Fruit fly (Drosophila melanogaster): ENCODE measurements around the gene otu.
A peak's percentile ranks its signal among the peaks of the same experiment; 100 is the strongest.

Gene otu

DNA sequence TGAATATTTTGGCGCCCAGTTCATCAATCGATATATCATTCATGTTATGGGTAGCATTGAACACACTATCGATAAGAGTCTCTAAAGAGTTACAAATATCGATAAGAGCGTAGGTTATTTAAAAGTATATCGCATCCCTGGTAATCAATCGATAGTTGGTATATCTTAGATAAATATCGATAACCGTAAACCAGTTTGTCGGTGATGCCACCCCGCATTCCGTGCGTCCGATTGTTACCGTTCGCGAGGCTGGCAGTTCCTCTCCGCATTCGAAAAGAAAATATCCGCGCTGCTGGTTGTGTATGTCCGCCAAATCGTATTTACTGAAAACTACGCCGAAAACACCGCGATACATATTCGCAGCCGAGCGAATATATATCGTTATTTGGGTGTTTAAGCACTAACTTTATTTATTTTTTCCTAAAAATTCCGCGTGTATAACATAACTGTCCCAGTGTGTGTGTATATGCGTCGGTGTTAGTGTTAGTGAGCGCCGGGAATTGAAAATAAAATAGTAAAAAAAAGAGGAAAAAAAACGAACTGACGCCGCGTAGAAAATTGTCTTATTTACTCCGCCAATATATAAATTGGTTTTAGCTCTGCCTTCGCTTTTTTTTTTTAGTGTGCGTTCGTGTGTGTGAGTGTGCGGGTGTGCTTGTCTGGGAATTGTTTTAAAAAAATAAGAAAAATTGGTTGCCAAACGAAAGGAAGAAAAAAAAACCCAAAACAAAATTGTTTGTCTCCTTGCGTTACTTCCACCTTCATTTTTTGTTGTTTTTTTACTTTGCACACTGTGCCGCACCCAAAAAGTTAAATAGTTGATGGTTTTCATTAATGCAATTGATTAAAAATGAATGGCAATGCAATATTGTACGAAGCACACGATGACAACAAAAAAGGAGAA, 28.0 kb upstream of the otu start, which contains the start of gene Nrg (continued):
- TF ChIP-seq CG16779 (GFP tag; IDR thresholded peaks at IDR 0.05) (no peak), dmrt99B (tag; optimal IDR thresholded peaks at IDR 0.05) (peak; percentile 13), grau (tag; optimal IDR thresholded peaks at IDR 0.05) (peak; percentile 47), Pdp1 (GFP tag; optimal IDR thresholded peaks at IDR 0.05) (peak; percentile 16 to 61), lola (GFP tag; optimal IDR thresholded peaks at IDR 0.05) (no peak), ham (GFP tag; IDR thresholded peaks at IDR 0.05) (no peak), E2f1 (GFP tag; IDR thresholded peaks at IDR 0.05) (no peak), CG15479 (GFP tag; optimal IDR thresholded peaks at IDR 0.05) (no peak), repo (GFP tag; optimal IDR thresholded peaks at IDR 0.05) (peak; percentile 31), chinmo (GFP tag; IDR thresholded peaks at IDR 0.05; ENCODE audit: partially characterized antibody) (peak; percentile 99), gsb (GFP tag; IDR thresholded peaks at IDR 0.05) (no peak), lov (optimal IDR thresholded peaks at IDR 0.05) (no peak), lov (GFP tag; IDR thresholded peaks at IDR 0.05) (no peak), CG11723 (GFP tag; optimal IDR thresholded peaks at IDR 0.05) (peak; percentile 8), PHDP (tag; optimal IDR thresholded peaks at IDR 0.05) (peak; percentile 9), sug (tag; optimal IDR thresholded peaks at IDR 0.05) (peak; percentile 50), CG12744 (GFP tag; optimal IDR thresholded peaks at IDR 0.05) (no peak), CG33557 (GFP tag; optimal IDR thresholded peaks at IDR 0.05) (no peak), CG13624 (GFP tag; optimal IDR thresholded peaks at IDR 0.05) (peak; percentile 72), phol (tag; optimal IDR thresholded peaks at IDR 0.05) (peak; percentile 41), zfh1 (GFP tag; IDR thresholded peaks at IDR 0.05) (no peak), esg (GFP tag; conservative IDR thresholded peaks at IDR 0.05) (no peak), CG1529 (GFP tag; optimal IDR thresholded peaks at IDR 0.05) (no peak), CG2678 (tag; optimal IDR thresholded peaks at IDR 0.05) (peak; percentile 27), Taf1 (GFP tag; IDR thresholded peaks at IDR 0.05) (no peak), Trl (optimal IDR thresholded peaks at IDR 0.05) (no peak), Trl (GFP tag; optimal IDR thresholded peaks at IDR 0.05) (peak; percentile 37), CG3281 (GFP tag; optimal IDR thresholded peaks at IDR 0.05) (peak; percentile 28), sob (GFP tag; IDR thresholded peaks at IDR 0.05) (peak; percentile 61), disco-r (GFP tag; optimal IDR thresholded peaks at IDR 0.05) (no peak), exex (tag; optimal IDR thresholded peaks at IDR 0.05) (peak; percentile 27), Sry-δ (GFP tag; optimal IDR thresholded peaks at IDR 0.05) (peak; percentile 93), Nf-YC (tag; optimal IDR thresholded peaks at IDR 0.05) (peak; percentile 62), her (GFP tag; optimal IDR thresholded peaks at IDR 0.05) (peak; percentile 7), C15 (GFP tag; IDR thresholded peaks at IDR 0.05) (no peak), slou (GFP tag; optimal IDR thresholded peaks at IDR 0.05) (no peak), CG13296 (GFP tag; optimal IDR thresholded peaks at IDR 0.05) (peak; percentile 43), Rx (GFP tag; IDR thresholded peaks at IDR 0.05) (no peak), CG16813 (GFP tag; IDR thresholded peaks at IDR 0.05; ENCODE audit: partially characterized antibody) (peak; percentile 99), CG6272 (GFP tag; IDR thresholded peaks at IDR 0.05) (no peak), CG13287 (GFP tag; IDR thresholded peaks at IDR 0.05; ENCODE audit: partially characterized antibody) (peak; percentile 100), ash1 (GFP tag; optimal IDR thresholded peaks at IDR 0.05) (peak; percentile 46), Sox100B (GFP tag; optimal IDR thresholded peaks at IDR 0.05) (no peak), peb (GFP tag; IDR thresholded peaks at IDR 0.05) (no peak), YL-1 (GFP tag; optimal IDR thresholded peaks at IDR 0.05) (peak; percentile 30)
